Worm (Caenorhabditis elegans): ENCODE data around the gene pgm-1.

Gene pgm-1

DNA sequence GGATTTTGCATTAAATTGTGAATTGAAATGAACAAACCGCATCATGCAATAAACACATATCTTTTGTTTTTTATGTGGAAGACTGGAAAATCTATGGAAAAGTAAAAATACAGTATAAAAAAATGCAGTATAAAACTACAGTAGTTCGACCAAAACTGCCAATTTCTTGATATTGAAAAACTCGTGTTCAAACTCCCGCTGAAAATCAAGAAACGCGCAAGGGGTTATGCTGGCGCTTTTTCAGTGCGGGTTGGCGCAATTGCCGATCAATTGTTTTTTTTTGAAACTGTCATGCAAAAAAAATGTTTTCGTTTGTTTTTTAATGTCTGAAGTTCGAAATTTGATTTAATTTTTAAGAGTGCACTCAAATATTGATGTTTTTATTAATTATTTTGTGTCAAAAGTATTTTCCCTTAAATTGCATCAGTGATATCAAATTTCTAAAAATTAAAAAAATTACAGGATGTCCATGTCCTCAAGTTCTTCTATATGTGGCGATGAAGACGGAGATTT, 37.6 kb upstream of the pgm-1 start, which contains the start of gene dnj-9:
Gene dnj-9, plus strand, starts transcription at position 463 of the 513 bp plus-strand sequence.
- TF ChIP-seq fkh-10 (GFP tag; optimal IDR thresholded peaks at IDR 0.05), result peak; percentile 86
- TF ChIP-seq nhr-237 (tag; optimal IDR thresholded peaks at IDR 0.05), result no peak
- TF ChIP-seq ama-1 (optimal IDR thresholded peaks at IDR 0.05), result no peak
- TF ChIP-seq mes-2 (tag; optimal IDR thresholded peaks at IDR 0.05; ENCODE audit: poor library complexity, severe bottlenecking), result peak; percentile 95
- peak; percentile 79; the same call in 1 of the 2 replicates for TF ChIP-seq mdt-29 (GFP tag; IDR thresholded peaks at IDR 0.05)
- TF ChIP-seq rbr-2 (tag; optimal IDR thresholded peaks at IDR 0.05), result peak; percentile 94
- no peak for TF ChIP-seq daf-8 (GFP tag; IDR thresholded peaks at IDR 0.05)
- TF ChIP-seq Y48G9A.11 (GFP tag; IDR thresholded peaks at IDR 0.05), result peak; percentile 72
- TF ChIP-seq duxl-1 (tag; optimal IDR thresholded peaks at IDR 0.05; ENCODE audit: poor library complexity), result peak; percentile 92
- TF ChIP-seq unc-130 (GFP tag; optimal IDR thresholded peaks at IDR 0.05), result peak; percentile 52
- peak; percentile 93 for TF ChIP-seq nhr-6 (tag; optimal IDR thresholded peaks at IDR 0.05)
- TF ChIP-seq hmg-1.1 (GFP tag; IDR thresholded peaks at IDR 0.05), result peak; percentile 92
- peak; percentile 56; the same call in 1 of the 2 replicates for TF ChIP-seq ZK337.2 (GFP tag; IDR thresholded peaks at IDR 0.05)
- TF ChIP-seq madf-5 (GFP tag; IDR thresholded peaks at IDR 0.05), result no peak
- TF ChIP-seq Y105C5A.15 (GFP tag; IDR thresholded peaks at IDR 0.05), result no peak
- TF ChIP-seq ceh-32 (tag; optimal IDR thresholded peaks at IDR 0.05; ENCODE audit: poor library complexity), result peak; percentile 62
- peak; percentile 65 for TF ChIP-seq zfp-2 (tag; optimal IDR thresholded peaks at IDR 0.05)
- TF ChIP-seq cey-2 (tag; optimal IDR thresholded peaks at IDR 0.05; ENCODE audit: borderline replicate concordance, insufficient read depth), result no peak
- peak; percentile 64 for TF ChIP-seq zip-2 (tag; optimal IDR thresholded peaks at IDR 0.05)
- peak; percentile 92 for TF ChIP-seq spr-3 (GFP tag; optimal IDR thresholded peaks at IDR 0.05)
- TF ChIP-seq ceh-82 (tag; optimal IDR thresholded peaks at IDR 0.05), result no peak
- TF ChIP-seq ztf-7 (tag; optimal IDR thresholded peaks at IDR 0.05), result peak; percentile 82
- TF ChIP-seq F49E8.2 (tag; optimal IDR thresholded peaks at IDR 0.05; ENCODE audit: borderline replicate concordance), result peak; percentile 89
- peak; percentile 68 to 96 for TF ChIP-seq lsy-2 (tag; optimal IDR thresholded peaks at IDR 0.05)
- TF ChIP-seq sdz-12 (GFP tag; optimal IDR thresholded peaks at IDR 0.05), result no peak
- peak; percentile 52 for TF ChIP-seq ces-1 (GFP tag; optimal IDR thresholded peaks at IDR 0.05)
- TF ChIP-seq nhr-111 (GFP tag; optimal IDR thresholded peaks at IDR 0.05), result no peak
- TF ChIP-seq hlh-30 (tag; optimal IDR thresholded peaks at IDR 0.05; ENCODE audit: insufficient read depth), result peak; percentile 88
- no peak for TF ChIP-seq ztf-11 (tag; optimal IDR thresholded peaks at IDR 0.05)
- peak; percentile 88 for TF ChIP-seq T20F7.1 (GFP tag; optimal IDR thresholded peaks at IDR 0.05)
- TF ChIP-seq ceh-62 (tag; optimal IDR thresholded peaks at IDR 0.05), result no peak
- TF ChIP-seq zag-1 (tag; optimal IDR thresholded peaks at IDR 0.05), result peak; percentile 76
- TF ChIP-seq ceh-20 (GFP tag; IDR thresholded peaks at IDR 0.05), result peak; percentile 90
- peak; percentile 94 for TF ChIP-seq spr-1 (tag; optimal IDR thresholded peaks at IDR 0.05)
- TF ChIP-seq ZK546.5 (tag; optimal IDR thresholded peaks at IDR 0.05), result no peak
- TF ChIP-seq attf-4 (tag; optimal IDR thresholded peaks at IDR 0.05), result no peak
- no peak for TF ChIP-seq Y75B8A.6 (GFP tag; IDR thresholded peaks at IDR 0.05)
- TF ChIP-seq lin-29 (GFP tag; IDR thresholded peaks at IDR 0.05), result peak; percentile 87
- TF ChIP-seq unc-62 (GFP tag; optimal IDR thresholded peaks at IDR 0.05 in 1 of 2), result peak in 1 of 2 experiments; percentile 98
- no peak for TF ChIP-seq unc-62 (tag; optimal IDR thresholded peaks at IDR 0.05)
- peak; percentile 90 for TF ChIP-seq dmd-9 (GFP tag; IDR thresholded peaks at IDR 0.05)
- TF ChIP-seq zip-11 (GFP tag; IDR thresholded peaks at IDR 0.05), result no peak
- peak; percentile 63 for TF ChIP-seq madf-9 (GFP tag; conservative IDR thresholded peaks at IDR 0.05)
- TF ChIP-seq ceh-28 (tag; optimal IDR thresholded peaks at IDR 0.05), result no peak
- no peak for TF ChIP-seq R02D3.7 (tag; optimal IDR thresholded peaks at IDR 0.05)
- no peak for TF ChIP-seq egl-27 (tag; optimal IDR thresholded peaks at IDR 0.05)
- TF ChIP-seq daf-16 (GFP tag; optimal IDR thresholded peaks at IDR 0.05), result peak; percentile 38 to 85
- TF ChIP-seq daf-16 (tag; optimal IDR thresholded peaks at IDR 0.05), result peak; percentile 79
- TF ChIP-seq arid-1 (GFP tag; conservative IDR thresholded peaks at IDR 0.05), result peak; percentile 83
- peak in 1 of 2 experiments; percentile 51 for TF ChIP-seq mdl-1 (tag; optimal IDR thresholded peaks at IDR 0.05)
- TF ChIP-seq nhr-11 (tag; optimal IDR thresholded peaks at IDR 0.05), result peak; percentile 84

All from whole organism, L4 larva.